Worm (Caenorhabditis elegans) whole organism, young adult: ENCODE results near the gene T13C5.7.

Experiments used
- B0019.2 ChIP-seq: fragments of 200-800 bp; sonication (Bioruptor generic); conservative IDR thresholded peaks from 2 replicates; pipeline ENCODE4 v1.3.6; 2022; ENCODE audit warnings: missing genetic modification reagents, missing genetic modification characterization, missing compliant biosample characterization
- B0336.3 ChIP-seq: fragments of 200-800 bp; sonication (Bioruptor generic); IDR thresholded peaks from 2 replicates; pipeline ENCODE4 v1.3.6; 2022; ENCODE audit warnings: missing genetic modification characterization, missing compliant biosample characterization
- D2030.7 ChIP-seq: fragments of 200-800 bp; sonication (Bioruptor generic); IDR thresholded peaks from 2 replicates; pipeline ENCODE4 v1.3.6; 2022; ENCODE audit warnings: missing genetic modification reagents, missing genetic modification characterization, missing compliant biosample characterization
- F10E7.11 ChIP-seq: sonication (generic microtip); optimal IDR thresholded peaks from 2 replicates; lab custom pipeline; 2017; ENCODE audit warnings: mild to moderate bottlenecking, missing genetic modification characterization, moderate library complexity, missing compliant biosample characterization
- F23B12.7 ChIP-seq: sonication (generic microtip); optimal IDR thresholded peaks from 2 replicates; lab custom pipeline; 2017; ENCODE audit warnings: missing genetic modification characterization, mild to moderate bottlenecking, missing compliant biosample characterization, antibody characterized with exemption, moderate library complexity; ENCODE audit not compliant: insufficient read depth
- F33H1.4 ChIP-seq: fragments of 200-800 bp; sonication (Bioruptor generic); IDR thresholded peaks from 2 replicates; pipeline ENCODE4 v1.3.6; 2022; ENCODE audit warnings: missing genetic modification reagents, missing genetic modification characterization, missing compliant biosample characterization
- F49E8.2 ChIP-seq: sonication (generic microtip); optimal IDR thresholded peaks from 3 replicates; lab custom pipeline; 2017; ENCODE audit warnings: missing genetic modification characterization, mild to moderate bottlenecking, missing compliant biosample characterization, antibody characterized with exemption, moderate library complexity; ENCODE audit not compliant: insufficient read depth
- F57C9.4 ChIP-seq: sonication (generic microtip); optimal IDR thresholded peaks from 2 replicates; lab custom pipeline; 2017; ENCODE audit warnings: mild to moderate bottlenecking, missing genetic modification characterization, missing compliant biosample characterization
- T26A5.8 ChIP-seq: sonication (generic microtip); optimal IDR thresholded peaks from 2 replicates; lab custom pipeline; 2016; ENCODE audit warnings: missing genetic modification characterization, missing compliant biosample characterization
- aptf-2 ChIP-seq: fragments of 200-800 bp; sonication (Bioruptor generic); conservative IDR thresholded peaks from 2 replicates; pipeline ENCODE4 v1.3.6; 2022; ENCODE audit warnings: missing genetic modification reagents, missing genetic modification characterization, missing compliant biosample characterization
- bed-2 ChIP-seq: fragments of 200-800 bp; sonication (Bioruptor generic); IDR thresholded peaks from 2 replicates; pipeline ENCODE4 v1.3.6; 2022; ENCODE audit warnings: missing genetic modification reagents, missing genetic modification characterization, missing compliant biosample characterization
- cebp-1 ChIP-seq, 2 experiments: fragments of 200-800 bp in 1 of 2; sonication (Bioruptor generic) in 1 of 2; sonication (generic microtip) in 1 of 2; IDR thresholded peaks in 1 of 2; optimal IDR thresholded peaks in 1 of 2; 2 replicates each; pipeline versions ENCODE4 v1.3.6 to Lab custom; 2017 to 2022; ENCODE audit warnings: missing compliant biosample characterization in 2 of 2, missing genetic modification characterization in 2 of 2, mild to moderate bottlenecking in 1 of 2, missing genetic modification reagents in 1 of 2, moderate library complexity in 1 of 2
- ceh-27 ChIP-seq: fragments of 200-800 bp; sonication (Bioruptor generic); optimal IDR thresholded peaks from 2 replicates; lab custom pipeline; 2018; ENCODE audit warnings: mild to moderate bottlenecking, missing genetic modification characterization, moderate library complexity, missing compliant biosample characterization
- ceh-58 ChIP-seq: fragments of 200-800 bp; sonication (Bioruptor generic); IDR thresholded peaks from 2 replicates; pipeline ENCODE4 v1.3.6; 2022; ENCODE audit warnings: missing genetic modification characterization, missing compliant biosample characterization
- ceh-79 ChIP-seq: sonication (generic microtip); optimal IDR thresholded peaks from 2 replicates; lab custom pipeline; 2017; ENCODE audit warnings: mild to moderate bottlenecking, missing genetic modification characterization, missing compliant biosample characterization
- ceh-91 ChIP-seq: fragments of 200-800 bp; sonication (Bioruptor generic); IDR thresholded peaks from 2 replicates; pipeline ENCODE4 v1.3.6; 2022; ENCODE audit warnings: missing genetic modification reagents, missing genetic modification characterization, missing compliant biosample characterization
- chd-7 ChIP-seq: sonication (generic microtip); optimal IDR thresholded peaks from 2 replicates; lab custom pipeline; 2016; ENCODE audit warnings: mild to moderate bottlenecking, missing genetic modification characterization, moderate library complexity, missing compliant biosample characterization
- die-1 ChIP-seq: sonication (generic microtip); optimal IDR thresholded peaks from 2 replicates; lab custom pipeline; 2016; ENCODE audit warnings: missing genotype, mild to moderate bottlenecking, missing genetic modification characterization, missing compliant biosample characterization
- dpff-1 ChIP-seq: sonication (generic microtip); optimal IDR thresholded peaks from 2 replicates; lab custom pipeline; 2017; ENCODE audit warnings: mild to moderate bottlenecking, missing genetic modification characterization, missing compliant biosample characterization
- dpl-1 ChIP-seq: fragments of 150-350 bp; optimal IDR thresholded peaks from 2 replicates; lab custom pipeline; 2014; ENCODE audit warnings: missing biosample characterization, missing genetic modification reagents, missing genetic modification characterization
- egl-18 ChIP-seq: fragments of 200-800 bp; sonication (Bioruptor generic); IDR thresholded peaks from 2 replicates; pipeline ENCODE4 v1.3.6; 2022; ENCODE audit warnings: missing genetic modification reagents, missing genetic modification characterization, missing compliant biosample characterization
- egl-44 ChIP-seq: fragments of 200-800 bp; sonication (Bioruptor generic); IDR thresholded peaks from 2 replicates; pipeline ENCODE4 v1.3.6; 2022; ENCODE audit warnings: missing genetic modification reagents, missing genetic modification characterization, missing compliant biosample characterization
- fkh-3 ChIP-seq: sonication (generic microtip); optimal IDR thresholded peaks from 2 replicates; lab custom pipeline; 2016; ENCODE audit warnings: mild to moderate bottlenecking, missing genetic modification characterization, missing compliant biosample characterization
- him-1 ChIP-seq: sonication (generic microtip); optimal IDR thresholded peaks from 2 replicates; lab custom pipeline; 2016; ENCODE audit warnings: missing genotype, missing genetic modification reagents, missing genetic modification characterization, missing compliant biosample characterization
- hsf-1 ChIP-seq: fragments of 200-800 bp; sonication (Bioruptor generic); IDR thresholded peaks from 2 replicates; pipeline ENCODE4 v1.3.6; 2022; ENCODE audit warnings: missing genetic modification reagents, missing genetic modification characterization, missing compliant biosample characterization
- let-526 ChIP-seq: fragments of 200-800 bp; sonication (Bioruptor generic); IDR thresholded peaks from 2 replicates; pipeline ENCODE4 v1.3.6; 2022; ENCODE audit warnings: missing genetic modification reagents, missing genetic modification characterization, missing compliant biosample characterization
- lsl-1 ChIP-seq: fragments of 200-800 bp; sonication (Bioruptor generic); optimal IDR thresholded peaks from 2 replicates; lab custom pipeline; 2018; ENCODE audit warnings: mild to moderate bottlenecking, missing genetic modification characterization, moderate library complexity, missing compliant biosample characterization
- mcd-1 ChIP-seq: fragments of 200-800 bp; sonication (Bioruptor generic); IDR thresholded peaks from 2 replicates; pipeline ENCODE4 v1.3.6; 2022; ENCODE audit warnings: missing genetic modification reagents, missing genetic modification characterization, missing compliant biosample characterization
- mxl-1 ChIP-seq: sonication (generic microtip); optimal IDR thresholded peaks from 2 replicates; lab custom pipeline; 2016; ENCODE audit warnings: missing genetic modification characterization, missing compliant biosample characterization
- nfya-1 ChIP-seq: sonication (generic microtip); optimal IDR thresholded peaks from 2 replicates; lab custom pipeline; 2017; ENCODE audit warnings: antibody characterized with exemption, missing compliant biosample characterization, missing genetic modification characterization, borderline replicate concordance; ENCODE audit not compliant: insufficient read depth
- nhr-120 ChIP-seq: fragments of 200-800 bp; sonication (Bioruptor generic); IDR thresholded peaks from 2 replicates; pipeline ENCODE4 v1.3.6; 2022; ENCODE audit warnings: missing genetic modification characterization, missing compliant biosample characterization
- nhr-27 ChIP-seq: fragments of 200-800 bp; sonication (Bioruptor generic); optimal IDR thresholded peaks from 2 replicates; lab custom pipeline; 2018; ENCODE audit warnings: mild to moderate bottlenecking, missing genetic modification characterization, moderate library complexity, missing compliant biosample characterization
- nhr-90 ChIP-seq: sonication (generic microtip); optimal IDR thresholded peaks from 2 replicates; lab custom pipeline; 2016; ENCODE audit warnings: missing genotype, mild to moderate bottlenecking, missing genetic modification characterization, missing compliant biosample characterization
- pbrm-1 ChIP-seq: fragments of 200-800 bp; sonication (Bioruptor generic); IDR thresholded peaks from 2 replicates; pipeline ENCODE4 v1.3.6; 2022; ENCODE audit warnings: missing genetic modification reagents, missing genetic modification characterization, missing compliant biosample characterization
- rpc-1 ChIP-seq, 2 experiments: fragments of 150-350 bp in 1 of 2; sonication (generic microtip) in 1 of 2; optimal IDR thresholded peaks; 2 replicates each; lab custom pipeline; 2014 to 2018; ENCODE audit warnings: missing biosample characterization in 1 of 2, missing genetic modification characterization in 1 of 2, missing genetic modification reagents in 1 of 2, missing genotype in 1 of 2
- sea-2 ChIP-seq: fragments of 200-800 bp; sonication (Bioruptor generic); IDR thresholded peaks from 2 replicates; pipeline ENCODE4 v1.3.6; 2022; ENCODE audit warnings: missing genetic modification characterization, missing compliant biosample characterization
- snpc-1.1 ChIP-seq: sonication (generic microtip); optimal IDR thresholded peaks from 2 replicates; lab custom pipeline; 2017; ENCODE audit warnings: missing genetic modification characterization, mild to moderate bottlenecking, missing compliant biosample characterization, antibody characterized with exemption, moderate library complexity, missing genotype, missing genetic modification reagents; ENCODE audit not compliant: insufficient read depth
- tbp1 ChIP-seq: fragments of 200-800 bp; sonication (Bioruptor generic); optimal IDR thresholded peaks from 2 replicates; lab custom pipeline; 2018; ENCODE audit warnings: mild to moderate bottlenecking, missing genetic modification characterization, missing compliant biosample characterization
- tlf-1 ChIP-seq: fragments of 200-800 bp; sonication (Bioruptor generic); optimal IDR thresholded peaks from 2 replicates; lab custom pipeline; 2018; ENCODE audit warnings: mild to moderate bottlenecking, missing genetic modification characterization, missing compliant biosample characterization
- zfh-2 ChIP-seq: fragments of 200-800 bp; sonication (Bioruptor generic); conservative IDR thresholded peaks from 2 replicates; pipeline ENCODE4 v1.3.6; 2022; ENCODE audit warnings: missing genetic modification reagents, missing genetic modification characterization, missing compliant biosample characterization
- ztf-18 ChIP-seq: sonication (generic microtip); optimal IDR thresholded peaks from 2 replicates; lab custom pipeline; 2016; ENCODE audit warnings: missing genotype, mild to moderate bottlenecking, missing genetic modification characterization, missing compliant biosample characterization
- ztf-26 ChIP-seq: sonication (generic microtip); optimal IDR thresholded peaks from 2 replicates; lab custom pipeline; 2017; ENCODE audit warnings: missing genetic modification characterization, missing compliant biosample characterization
- ztf-3 ChIP-seq: fragments of 200-800 bp; sonication (Bioruptor generic); optimal IDR thresholded peaks from 2 replicates; lab custom pipeline; 2018; ENCODE audit warnings: mild to moderate bottlenecking, missing genetic modification characterization, missing compliant biosample characterization
- ztf-6 ChIP-seq: fragments of 200-800 bp; sonication (Bioruptor generic); IDR thresholded peaks from 2 replicates; pipeline ENCODE4 v1.3.6; 2022; ENCODE audit warnings: missing genetic modification reagents, missing genetic modification characterization, missing compliant biosample characterization

The T13C5.7 gene

ce11 chrX:6207687-6208088 lies 27.3 kb downstream of the T13C5.7 start, which contains the start of gene T13C5.6 (continued):
- TF ChIP-seq zfh-2 (GFP tag; lab: Robert Waterston, UW), result peak; percentile 89
- TF ChIP-seq let-526 (GFP tag; lab: Robert Waterston, UW), result peak; percentile 87; the same call in 1 of the 2 replicates
- peak; percentile 49 for TF ChIP-seq him-1 (tag; lab: Kevin White, UChicago)
- TF ChIP-seq tlf-1, result peak; percentile 72
- peak; percentile 72; the same call in 1 of the 2 replicates for TF ChIP-seq nhr-120 (GFP tag; lab: Robert Waterston, UW)
- TF ChIP-seq chd-7 (tag; lab: Kevin White, UChicago), result peak; percentile 93
- peak; percentile 43; the same call in 1 of the 2 replicates for TF ChIP-seq D2030.7 (GFP tag; lab: Robert Waterston, UW)
- TF ChIP-seq nhr-27 (tag; lab: Kevin White, UChicago), result peak; percentile 91
- peak; percentile 74 for TF ChIP-seq mcd-1 (GFP tag; lab: Robert Waterston, UW)
- TF ChIP-seq nhr-90 (tag; lab: Kevin White, UChicago), result peak; percentile 91
- TF ChIP-seq ztf-26 (tag; lab: Kevin White, UChicago), result peak; percentile 80
- TF ChIP-seq fkh-3 (tag; lab: Kevin White, UChicago), result peak; percentile 76
- TF ChIP-seq lsl-1, result peak; percentile 22
- TF ChIP-seq F57C9.4 (tag; lab: Kevin White, UChicago), result peak; percentile 91
- TF ChIP-seq egl-44 (GFP tag; lab: Robert Waterston, UW), result peak; percentile 88
- TF ChIP-seq F49E8.2 (tag; lab: Kevin White, UChicago), result no peak
- TF ChIP-seq pbrm-1 (GFP tag; lab: Robert Waterston, UW), result peak; percentile 81
- TF ChIP-seq ceh-58 (GFP tag; lab: Robert Waterston, UW), result no peak
- 0 out of 2 replicates have a peak, but pooled peaks have one; percentile 22 for TF ChIP-seq hsf-1 (GFP tag; lab: Robert Waterston, UW)
- TF ChIP-seq die-1 (tag; lab: Kevin White, UChicago), result peak; percentile 88
- peak; percentile 65; the same call in 1 of the 2 replicates for TF ChIP-seq egl-18 (GFP tag; lab: Robert Waterston, UW)
- peak; percentile 21; the same call in 1 of the 2 replicates for TF ChIP-seq F33H1.4 (GFP tag; lab: Robert Waterston, UW)
- peak; percentile 84 for TF ChIP-seq F23B12.7 (tag; lab: Kevin White, UChicago)
- peak; percentile 97 for TF ChIP-seq ceh-27 (GFP tag; lab: Kevin White, UChicago)
- TF ChIP-seq tbp1 (GFP tag; lab: Kevin White, UChicago), result peak; percentile 92
- peak; percentile 33 for TF ChIP-seq ztf-3 (GFP tag; lab: Kevin White, UChicago)
- peak; percentile 67 for TF ChIP-seq ceh-79 (tag; lab: Kevin White, UChicago)
- TF ChIP-seq ceh-91 (GFP tag; lab: Robert Waterston, UW), result no peak
- TF ChIP-seq T26A5.8 (tag; lab: Kevin White, UChicago), result no peak
- TF ChIP-seq cebp-1 (GFP tag; IDR thresholded peaks at IDR 0.05; lab: Robert Waterston, UW), result peak; percentile 74
- peak; percentile 91 for TF ChIP-seq cebp-1 (tag; optimal IDR thresholded peaks at IDR 0.05; lab: Kevin White, UChicago)
- TF ChIP-seq dpl-1 (GFP tag; lab: Kevin White, UChicago), result no peak
- TF ChIP-seq aptf-2, result peak; percentile 83
- TF ChIP-seq F10E7.11 (tag; lab: Kevin White, UChicago), result no peak
- no peak for TF ChIP-seq nfya-1 (tag; lab: Kevin White, UChicago)
- TF ChIP-seq dpff-1, result peak; percentile 2
- no peak for TF ChIP-seq sea-2 (GFP tag; lab: Robert Waterston, UW)
- peak; percentile 77 for TF ChIP-seq ztf-18
- TF ChIP-seq B0336.3 (GFP tag; lab: Robert Waterston, UW), result peak; percentile 85; the same call in 1 of the 2 replicates
- TF ChIP-seq B0019.2 (GFP tag; lab: Robert Waterston, UW), result no peak
- TF ChIP-seq ztf-6, result 0 out of 2 replicates have a peak, but pooled peaks have one; percentile 58
- TF ChIP-seq rpc-1 (optimal IDR thresholded peaks at IDR 0.05; lab: Kevin White, UChicago), result peak; percentile 91
- TF ChIP-seq rpc-1 (tag; optimal IDR thresholded peaks at IDR 0.05; lab: Kevin White, UChicago), result peak; percentile 70
- peak; percentile 76; the same call in 1 of the 2 replicates for TF ChIP-seq bed-2
- TF ChIP-seq mxl-1 (tag; lab: Kevin White, UChicago), result peak; percentile 68
- TF ChIP-seq snpc-1.1, result no peak
